Fruit fly (Drosophila melanogaster): ENCODE data around the gene CG32181.

CG32181 gene

dm6 chr3L:17757156-17758083, 2.1 kb upstream of the CG32181 start (continued):
- no peak for TF ChIP-seq Eip93F (GFP tag; optimal IDR thresholded peaks at IDR 0.05)
- TF ChIP-seq achi (GFP tag; optimal IDR thresholded peaks at IDR 0.05): peak; percentile 78
- peak; percentile 83 for TF ChIP-seq CG6808 (GFP tag; optimal IDR thresholded peaks at IDR 0.05)
- peak; percentile 75 for TF ChIP-seq acj6 (GFP tag; optimal IDR thresholded peaks at IDR 0.05)
- peak; percentile 71 for TF ChIP-seq fd59A (GFP tag; optimal IDR thresholded peaks at IDR 0.05)
- peak; percentile 80 for TF ChIP-seq CG10631 (GFP tag; optimal IDR thresholded peaks at IDR 0.05)
- peak; percentile 81 for TF ChIP-seq Eip75B (GFP tag; optimal IDR thresholded peaks at IDR 0.05)
- TF ChIP-seq spab (GFP tag; optimal IDR thresholded peaks at IDR 0.05): peak; percentile 72
- TF ChIP-seq CG7368 (GFP tag; optimal IDR thresholded peaks at IDR 0.05): peak; percentile 52
- no peak; the same call in 1 of the 2 replicates for TF ChIP-seq CG15336 (GFP tag; IDR thresholded peaks at IDR 0.05)

dm6 chr3L:17758084-17758211, 1.5 kb upstream of the CG32181 start, which contains the start of gene CG32182:
Gene CG32182 (plus strand): TSS chr3L:17758112.
- no peak for TF ChIP-seq vri (GFP tag; optimal IDR thresholded peaks at IDR 0.05)
- TF ChIP-seq CG8319 (GFP tag; optimal IDR thresholded peaks at IDR 0.05): no peak
- TF ChIP-seq ss (GFP tag; optimal IDR thresholded peaks at IDR 0.05): no peak
- no peak for TF ChIP-seq CG3919 (GFP tag; optimal IDR thresholded peaks at IDR 0.05)
- no peak for TF ChIP-seq CG1621 (tag; optimal IDR thresholded peaks at IDR 0.05)
- TF ChIP-seq fd85E (GFP tag; optimal IDR thresholded peaks at IDR 0.05): no peak
- TF ChIP-seq esn (GFP tag; optimal IDR thresholded peaks at IDR 0.05): no peak
- TF ChIP-seq Hr38 (GFP tag; optimal IDR thresholded peaks at IDR 0.05): no peak
- no peak for TF ChIP-seq Sox15 (GFP tag; optimal IDR thresholded peaks at IDR 0.05)
- no peak for TF ChIP-seq Met (GFP tag; optimal IDR thresholded peaks at IDR 0.05)
- no peak for TF ChIP-seq CG32006 (GFP tag; optimal IDR thresholded peaks at IDR 0.05)
- TF ChIP-seq CG11902 (GFP tag; optimal IDR thresholded peaks at IDR 0.05): no peak
- no peak for TF ChIP-seq Sox102F (GFP tag; optimal IDR thresholded peaks at IDR 0.05)

- no peak for TF ChIP-seq Blimp-1 (GFP tag; optimal IDR thresholded peaks at IDR 0.05)
- TF ChIP-seq salr (GFP tag; optimal IDR thresholded peaks at IDR 0.05): no peak
- TF ChIP-seq CG11762 (GFP tag; optimal IDR thresholded peaks at IDR 0.05; ENCODE audit: insufficient read depth): no peak
These were observed 4.5 kb downstream of the CG32181 start, which contains the start of the genes Adgf-A and Adgf-A2 for dm6 chr3L:17763987-17764386. Gene Adgf-A (minus strand): TSS chr3L:17764158. Gene Adgf-A2 (minus strand): TSS chr3L:17764158.

- no peak for TF ChIP-seq dac (GFP tag; optimal IDR thresholded peaks at IDR 0.05)
- TF ChIP-seq Met (GFP tag; optimal IDR thresholded peaks at IDR 0.05): no peak
- no peak for TF ChIP-seq achi (GFP tag; optimal IDR thresholded peaks at IDR 0.05)
- no peak for TF ChIP-seq CG6163 (GFP tag; IDR thresholded peaks at IDR 0.05)
- no peak for TF ChIP-seq Eip93F (GFP tag; optimal IDR thresholded peaks at IDR 0.05)
- TF ChIP-seq cyc (GFP tag; optimal IDR thresholded peaks at IDR 0.05): no peak
- no peak for TF ChIP-seq lz (GFP tag; optimal IDR thresholded peaks at IDR 0.05)
- TF ChIP-seq CG6276 (GFP tag; optimal IDR thresholded peaks at IDR 0.05): no peak
- TF ChIP-seq OdsH (GFP tag; optimal IDR thresholded peaks at IDR 0.05): no peak
- TF ChIP-seq Hr39 (GFP tag; optimal IDR thresholded peaks at IDR 0.05): no peak
- TF ChIP-seq Blimp-1 (GFP tag; optimal IDR thresholded peaks at IDR 0.05): no peak
- TF ChIP-seq dsx (GFP tag; optimal IDR thresholded peaks at IDR 0.05; ENCODE audit: poor library complexity, severe bottlenecking): no peak
- TF ChIP-seq fd85E (GFP tag; optimal IDR thresholded peaks at IDR 0.05): no peak
- TF ChIP-seq fkh (GFP tag; optimal IDR thresholded peaks at IDR 0.05): no peak
- no peak for TF ChIP-seq CG10631 (GFP tag; optimal IDR thresholded peaks at IDR 0.05)
- no peak for TF ChIP-seq Smox (GFP tag; optimal IDR thresholded peaks at IDR 0.05)
These were observed 31.6 kb downstream of the CG32181 start for dm6 chr3L:17791067-17791466.
